Fruit fly (Drosophila melanogaster) whole organism, prepupa: ENCODE results near the gene CG44090.

ENCODE experiments used
- CG11762 ChIP-seq: fragments of 200-800 bp; sonication (Bioruptor generic); optimal IDR thresholded peaks from 3 replicates; lab custom pipeline; 2016; ENCODE audit warnings: missing biosample characterization, missing genetic modification characterization; ENCODE audit not compliant: insufficient read depth
- CG11902 ChIP-seq: fragments of 200-800 bp; sonication (Bioruptor generic); optimal IDR thresholded peaks from 3 replicates; lab custom pipeline; 2016; ENCODE audit warnings: missing biosample characterization, missing genetic modification characterization
- CG15336 ChIP-seq: fragments of 200-800 bp; sonication (Bioruptor generic); IDR thresholded peaks from 2 replicates; pipeline ENCODE4 v1.3.6; 2022; ENCODE audit warnings: missing biosample characterization, missing genetic modification characterization
- CG16779 ChIP-seq: fragments of 200-800 bp; sonication (Bioruptor generic); optimal IDR thresholded peaks from 3 replicates; lab custom pipeline; 2017; ENCODE audit warnings: missing biosample characterization, mild to moderate bottlenecking, missing genetic modification characterization
- CG3032 ChIP-seq: fragments of 200-800 bp; optimal IDR thresholded peaks from 2 replicates; lab custom pipeline; 2019; ENCODE audit warnings: missing biosample characterization, mild to moderate bottlenecking, missing genetic modification characterization, moderate library complexity
- CG31627 ChIP-seq: fragments of 200-800 bp; sonication (Bioruptor generic); optimal IDR thresholded peaks from 3 replicates; lab custom pipeline; 2016; ENCODE audit warnings: missing biosample characterization, missing genetic modification characterization
- CG34406 ChIP-seq: fragments of 200-800 bp; sonication (Bioruptor generic); optimal IDR thresholded peaks from 3 replicates; lab custom pipeline; 2016; ENCODE audit warnings: missing biosample characterization, missing genetic modification characterization
- CG4318 ChIP-seq: fragments of 200-800 bp; sonication (Bioruptor generic); optimal IDR thresholded peaks from 3 replicates; lab custom pipeline; 2017; ENCODE audit warnings: missing biosample characterization, mild to moderate bottlenecking, missing genetic modification characterization
- CG6276 ChIP-seq: fragments of 200-800 bp; sonication (Bioruptor generic); optimal IDR thresholded peaks from 2 replicates; lab custom pipeline; 2017; ENCODE audit warnings: missing biosample characterization, mild to moderate bottlenecking, missing genetic modification characterization
- CG6792 ChIP-seq: fragments of 200-800 bp; sonication (Bioruptor generic); optimal IDR thresholded peaks from 3 replicates; lab custom pipeline; 2016; ENCODE audit warnings: missing biosample characterization, missing genetic modification characterization
- CG6808 ChIP-seq: fragments of 200-800 bp; sonication (Bioruptor generic); optimal IDR thresholded peaks from 3 replicates; lab custom pipeline; 2017; ENCODE audit warnings: missing biosample characterization, missing genetic modification characterization, mild to moderate bottlenecking, moderate library complexity, missing genetic modification reagents
- CG6854 ChIP-seq: fragments of 200-800 bp; sonication (Bioruptor generic); optimal IDR thresholded peaks from 2 replicates; lab custom pipeline; 2017; ENCODE audit warnings: missing biosample characterization, mild to moderate bottlenecking, missing genetic modification characterization
- CG7368 ChIP-seq: fragments of 200-800 bp; sonication (Bioruptor generic); optimal IDR thresholded peaks from 3 replicates; lab custom pipeline; 2016; ENCODE audit warnings: missing biosample characterization, missing genetic modification characterization
- CG8632 ChIP-seq: fragments of 200-800 bp; sonication (Bioruptor generic); optimal IDR thresholded peaks from 3 replicates; lab custom pipeline; 2016; ENCODE audit warnings: missing biosample characterization, missing genetic modification characterization
- Eip78C ChIP-seq: fragments of 200-800 bp; sonication (Bioruptor generic); peaks from one replicate; lab custom pipeline; 2016; ENCODE audit warnings: missing biosample characterization, missing genetic modification characterization
- Ets21C ChIP-seq: fragments of 200-800 bp; sonication (Bioruptor generic); optimal IDR thresholded peaks from 3 replicates; lab custom pipeline; 2016; ENCODE audit warnings: missing biosample characterization, missing genetic modification characterization
- Ets96B ChIP-seq: fragments of 200-800 bp; optimal IDR thresholded peaks from 2 replicates; lab custom pipeline; 2019; ENCODE audit warnings: missing biosample characterization, mild to moderate bottlenecking, missing genetic modification characterization, moderate library complexity
- Gug ChIP-seq: fragments of 200-800 bp; sonication (Bioruptor generic); IDR thresholded peaks from 2 replicates; pipeline ENCODE4 v1.3.6; 2022; ENCODE audit warnings: missing biosample characterization, missing genetic modification characterization
- Hr38 ChIP-seq: sonication (Bioruptor generic); optimal IDR thresholded peaks from 2 replicates; lab custom pipeline; 2016; ENCODE audit warnings: missing biosample characterization, missing genetic modification characterization
- Met ChIP-seq: fragments of 200-800 bp; sonication (Bioruptor generic); optimal IDR thresholded peaks from 3 replicates; lab custom pipeline; 2016; ENCODE audit warnings: missing biosample characterization, missing genetic modification characterization
- OdsH ChIP-seq: fragments of 200-800 bp; sonication (Bioruptor generic); optimal IDR thresholded peaks from 3 replicates; lab custom pipeline; 2016; ENCODE audit warnings: missing biosample characterization, missing genetic modification characterization
- Smox ChIP-seq: fragments of 200-800 bp; sonication (Bioruptor generic); optimal IDR thresholded peaks from 3 replicates; lab custom pipeline; 2016; ENCODE audit warnings: missing biosample characterization, missing genetic modification characterization
- Sox102F ChIP-seq: fragments of 200-800 bp; sonication (Bioruptor generic); optimal IDR thresholded peaks from 2 replicates; lab custom pipeline; 2016; ENCODE audit warnings: missing biosample characterization, mild to moderate bottlenecking, missing genetic modification characterization
- Sox14 ChIP-seq: fragments of 200-800 bp; sonication (Bioruptor generic); optimal IDR thresholded peaks from 3 replicates; lab custom pipeline; 2016; ENCODE audit warnings: missing biosample characterization, missing genetic modification characterization
- Sox15 ChIP-seq: fragments of 200-800 bp; sonication (Bioruptor generic); optimal IDR thresholded peaks from 3 replicates; lab custom pipeline; 2016; ENCODE audit warnings: missing biosample characterization, missing genetic modification characterization
- achi ChIP-seq: fragments of 200-800 bp; sonication (Bioruptor generic); optimal IDR thresholded peaks from 3 replicates; lab custom pipeline; 2016; ENCODE audit warnings: missing biosample characterization, missing genetic modification characterization
- acj6 ChIP-seq: fragments of 200-800 bp; sonication (Bioruptor generic); optimal IDR thresholded peaks from 3 replicates; lab custom pipeline; 2016; ENCODE audit warnings: missing biosample characterization, missing genetic modification characterization
- cyc ChIP-seq: fragments of 200-800 bp; sonication (Bioruptor generic); optimal IDR thresholded peaks from 3 replicates; lab custom pipeline; 2016; ENCODE audit warnings: missing biosample characterization, missing genetic modification characterization
- dac ChIP-seq: fragments of 200-800 bp; sonication (Bioruptor generic); optimal IDR thresholded peaks from 2 replicates; lab custom pipeline; 2017; ENCODE audit warnings: missing biosample characterization, mild to moderate bottlenecking, missing genetic modification characterization
- dsx ChIP-seq: fragments of 200-800 bp; optimal IDR thresholded peaks from 3 replicates; lab custom pipeline; 2019; ENCODE audit warnings: missing biosample characterization, mild to moderate bottlenecking, missing genetic modification characterization, moderate library complexity; ENCODE audit not compliant: poor library complexity, severe bottlenecking
- esn ChIP-seq: fragments of 200-800 bp; sonication (Bioruptor generic); optimal IDR thresholded peaks from 2 replicates; lab custom pipeline; 2016; ENCODE audit warnings: missing biosample characterization, mild to moderate bottlenecking, missing genetic modification characterization, moderate library complexity
- fd59A ChIP-seq: fragments of 200-800 bp; sonication (Bioruptor generic); optimal IDR thresholded peaks from 2 replicates; lab custom pipeline; 2017; ENCODE audit warnings: missing biosample characterization, mild to moderate bottlenecking, missing genetic modification characterization, missing genetic modification reagents
- fd85E ChIP-seq: fragments of 200-800 bp; sonication (Bioruptor generic); optimal IDR thresholded peaks from 3 replicates; lab custom pipeline; 2016; ENCODE audit warnings: missing biosample characterization, missing genetic modification characterization
- fkh ChIP-seq: fragments of 200-800 bp; sonication (Bioruptor generic); optimal IDR thresholded peaks from 3 replicates; lab custom pipeline; 2017; ENCODE audit warnings: missing biosample characterization, mild to moderate bottlenecking, missing genetic modification characterization, moderate library complexity
- net ChIP-seq: fragments of 200-800 bp; sonication (Bioruptor generic); optimal IDR thresholded peaks from 3 replicates; lab custom pipeline; 2016; ENCODE audit warnings: missing biosample characterization, missing genetic modification characterization
- pdm3 ChIP-seq: fragments of 200-800 bp; sonication (Bioruptor generic); optimal IDR thresholded peaks from 3 replicates; lab custom pipeline; 2016; ENCODE audit warnings: missing biosample characterization, missing genetic modification characterization
- salr ChIP-seq, 2 experiments: fragments of 200-800 bp; sonication (Bioruptor generic); optimal IDR thresholded peaks; 3 replicates each; lab custom pipeline; 2016 to 2018; ENCODE audit warnings: missing biosample characterization in 2 of 2, missing genetic modification characterization in 2 of 2, mild to moderate bottlenecking in 1 of 2
- spab ChIP-seq: fragments of 200-800 bp; sonication (Bioruptor generic); optimal IDR thresholded peaks from 2 replicates; lab custom pipeline; 2017; ENCODE audit warnings: missing biosample characterization, mild to moderate bottlenecking, missing genetic modification characterization, missing genetic modification reagents
- svp ChIP-seq: fragments of 200-800 bp; sonication (Bioruptor generic); peaks from one replicate; lab custom pipeline; 2016; ENCODE audit warnings: missing biosample characterization, missing genetic modification characterization
- topi ChIP-seq: fragments of 200-800 bp; sonication (Bioruptor generic); optimal IDR thresholded peaks from 3 replicates; lab custom pipeline; 2016; ENCODE audit warnings: missing biosample characterization, missing genetic modification characterization
- vri ChIP-seq: fragments of 200-800 bp; sonication (Bioruptor generic); optimal IDR thresholded peaks from 3 replicates; lab custom pipeline; 2016; ENCODE audit warnings: missing biosample characterization, mild to moderate bottlenecking, missing genetic modification characterization

CG44090 gene

dm6 chr3R:17409319-17409718, 24.9 kb downstream of the CG44090 start, which contains the start of gene CG5860:
Gene CG5860 (plus strand): TSS chr3R:17409619.
- TF ChIP-seq achi (no peak), CG6276 (GFP tag; lab: Kevin White, UChicago) (no peak), CG34406 (GFP tag; lab: Kevin White, UChicago) (no peak), svp (GFP tag; lab: Kevin White, UChicago) (no peak), CG16779 (tag; lab: Kevin White, UChicago) (no peak), pdm3 (no peak), CG11762 (GFP tag; lab: Kevin White, UChicago) (no peak), CG4318 (no peak), spab (GFP tag; lab: Kevin White, UChicago) (no peak), CG3032 (tag; lab: Kevin White, UChicago) (no peak), Smox (no peak), Ets96B (tag; lab: Kevin White, UChicago) (no peak), Gug (GFP tag; lab: Robert Waterston, UW) (no peak), CG8632 (no peak), Sox14 (no peak)

dm6 chr3R:17407576-17407975, 26.7 kb downstream of the CG44090 start, which contains the start of gene CG17283:
Gene CG17283 (plus strand): TSS chr3R:17407876.
- TF ChIP-seq Met = no peak
- TF ChIP-seq spab (GFP tag; lab: Kevin White, UChicago) = no peak
- TF ChIP-seq Gug (GFP tag; lab: Robert Waterston, UW) = no peak
- no peak for TF ChIP-seq dsx (GFP tag; lab: Kevin White, UChicago)
- no peak for TF ChIP-seq Sox15 (GFP tag; lab: Kevin White, UChicago)
- no peak for TF ChIP-seq dac
- no peak for TF ChIP-seq CG6808 (GFP tag; lab: Kevin White, UChicago)
- TF ChIP-seq net (GFP tag; lab: Kevin White, UChicago) = no peak

dm6 chr3R:17406411-17406810, 27.8 kb downstream of the CG44090 start, which contains the start of the genes CG42824 and CG42798:
Gene CG42824 (minus strand): TSS chr3R:17406511.
Gene CG42798 (plus strand): TSS chr3R:17406678.
- TF ChIP-seq pdm3 = no peak
- no peak for TF ChIP-seq CG6792 (GFP tag; lab: Kevin White, UChicago)
- no peak for TF ChIP-seq CG3032 (tag; lab: Kevin White, UChicago)
- no peak for TF ChIP-seq topi (GFP tag; lab: Kevin White, UChicago)
- TF ChIP-seq CG15336 (GFP tag; lab: Robert Waterston, UW) = no peak
- no peak for TF ChIP-seq CG11902 (GFP tag; lab: Kevin White, UChicago)
- TF ChIP-seq Eip78C (GFP tag; lab: Kevin White, UChicago) = no peak
- TF ChIP-seq Ets21C = no peak
- no peak for TF ChIP-seq acj6 (GFP tag; lab: Kevin White, UChicago)
- TF ChIP-seq vri (GFP tag; lab: Kevin White, UChicago) = no peak
- no peak for TF ChIP-seq CG7368 (GFP tag; lab: Kevin White, UChicago)
- TF ChIP-seq CG8632 = no peak
- no peak for TF ChIP-seq Sox15 (GFP tag; lab: Kevin White, UChicago)
- TF ChIP-seq spab (GFP tag; lab: Kevin White, UChicago) = no peak
- TF ChIP-seq CG16779 (tag; lab: Kevin White, UChicago) = no peak
- no peak for TF ChIP-seq fd85E
- no peak for TF ChIP-seq fkh (GFP tag; lab: Kevin White, UChicago)

- TF ChIP-seq CG6792 (GFP tag; lab: Kevin White, UChicago) = no peak
- no peak for TF ChIP-seq CG6276 (GFP tag; lab: Kevin White, UChicago)
- no peak for TF ChIP-seq dsx (GFP tag; lab: Kevin White, UChicago)
- no peak for TF ChIP-seq salr (GFP tag; optimal IDR thresholded peaks at IDR 0.05; lab: Kevin White, UChicago)
- no peak for TF ChIP-seq CG3032 (tag; lab: Kevin White, UChicago)
- no peak for TF ChIP-seq CG6854 (GFP tag; lab: Kevin White, UChicago)
- no peak for TF ChIP-seq Hr38
- TF ChIP-seq fd59A (GFP tag; lab: Kevin White, UChicago) = no peak
- TF ChIP-seq Sox14 = no peak
- TF ChIP-seq CG16779 (tag; lab: Kevin White, UChicago) = no peak
- no peak for TF ChIP-seq cyc (GFP tag; lab: Kevin White, UChicago)
- TF ChIP-seq CG31627 (GFP tag; lab: Kevin White, UChicago) = no peak
- no peak for TF ChIP-seq OdsH (GFP tag; lab: Kevin White, UChicago)
- TF ChIP-seq Sox102F (GFP tag; lab: Kevin White, UChicago) = no peak
- no peak for TF ChIP-seq esn (GFP tag; lab: Kevin White, UChicago)
These were observed 29.2 kb downstream of the CG44090 start, which contains the start of gene CG42823 for dm6 chr3R:17405009-17405408. Gene CG42823 (minus strand): TSS chr3R:17405109.
